Fruit fly (Drosophila melanogaster) whole organism, wandering third instar larva: ENCODE results near the gene CG42246.

ENCODE experiments used
- GATAd ChIP-seq: sonication (Bioruptor generic); optimal IDR thresholded peaks from 2 replicates; lab custom pipeline; 2016; ENCODE audit warnings: missing biosample characterization, missing genetic modification characterization
- fru ChIP-seq: fragments of 200-800 bp; sonication (Bioruptor generic); optimal IDR thresholded peaks from 3 replicates; lab custom pipeline; 2016; ENCODE audit warnings: missing biosample characterization, mild to moderate bottlenecking, missing genetic modification characterization

DNA sequence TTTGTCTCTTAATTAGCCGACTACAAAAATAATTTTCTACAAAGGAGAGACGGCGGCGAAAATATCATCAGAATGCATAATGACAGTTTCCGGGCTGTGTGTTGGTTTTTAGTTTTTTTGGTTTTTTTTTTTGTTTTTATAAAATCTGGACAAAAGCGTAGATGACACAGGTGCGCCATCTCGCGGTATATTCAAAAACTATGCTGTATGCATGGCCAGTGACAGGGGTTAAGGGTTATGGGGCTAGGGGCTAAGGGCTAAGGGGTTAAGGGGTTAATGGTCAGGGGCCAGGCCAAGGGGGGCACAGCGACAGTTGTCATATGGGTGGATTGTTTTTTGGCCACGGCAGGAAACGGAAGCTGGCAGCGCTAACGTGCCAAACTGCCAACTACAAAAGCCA is 10.9 kb upstream of the CG42246 start:
- TF ChIP-seq GATAd (GFP tag; lab: Kevin White, UChicago) (no peak), fru (no peak)
